Worm (Caenorhabditis elegans): ENCODE data around the gene T24F1.4.

DNA sequence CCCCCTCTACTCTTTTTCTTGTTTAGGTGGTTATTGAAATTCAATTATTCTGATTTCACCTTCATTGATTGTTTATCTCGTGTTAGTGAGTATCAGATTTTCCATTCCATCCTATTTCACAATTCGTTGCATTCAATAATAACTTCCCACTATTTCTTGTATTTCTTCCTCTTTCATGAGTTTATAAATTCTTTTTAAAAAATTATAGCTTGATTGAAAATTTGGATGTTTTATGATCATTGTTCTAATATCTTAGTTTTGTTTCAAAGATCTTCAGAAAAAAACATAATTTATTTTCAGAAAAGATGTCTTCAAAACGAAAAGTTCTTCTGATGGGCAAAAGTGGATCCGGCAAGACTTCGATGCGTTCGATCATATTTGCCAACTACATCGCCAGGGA, 13.0 kb downstream of the T24F1.4 start, which contains the start of gene raga-1:
- TF ChIP-seq tab-1 (GFP tag; IDR thresholded peaks at IDR 0.05) = no peak
- TF ChIP-seq cog-1 (tag; optimal IDR thresholded peaks at IDR 0.05) = no peak
- TF ChIP-seq ztf-29 (GFP tag; IDR thresholded peaks at IDR 0.05) = no peak
- TF ChIP-seq flt-1 (GFP tag; IDR thresholded peaks at IDR 0.05) = no peak
- TF ChIP-seq med-1 (GFP tag; optimal IDR thresholded peaks at IDR 0.05; ENCODE audit: insufficient read depth) = no peak
- no peak for TF ChIP-seq ref-1 (GFP tag; conservative IDR thresholded peaks at IDR 0.05)
- TF ChIP-seq T22C8.4 (GFP tag; IDR thresholded peaks at IDR 0.05) = no peak
